Worm (Caenorhabditis elegans) whole organism, L4 larva: Measurements from ENCODE around the gene mpz-6.

Experiments
- D1046.2 ChIP-seq: fragments of 200-800 bp; sonication (Bioruptor generic); IDR thresholded peaks from 2 replicates; pipeline ENCODE4 v1.3.6; 2022; ENCODE audit warnings: missing genetic modification characterization, missing compliant biosample characterization
- Y48G9A.11 ChIP-seq: fragments of 200-800 bp; sonication (Bioruptor generic); IDR thresholded peaks from 2 replicates; pipeline ENCODE4 v1.3.6; 2022; ENCODE audit warnings: missing genetic modification reagents, missing genetic modification characterization, missing compliant biosample characterization
- Y5F2A.4 ChIP-seq: fragments of 200-800 bp; sonication (Bioruptor generic); optimal IDR thresholded peaks from 2 replicates; lab custom pipeline; 2018; ENCODE audit warnings: mild to moderate bottlenecking, missing genetic modification characterization, missing compliant biosample characterization
- ZK337.2 ChIP-seq: fragments of 200-800 bp; sonication (Bioruptor generic); IDR thresholded peaks from 2 replicates; pipeline ENCODE4 v1.3.6; 2022; ENCODE audit warnings: missing genetic modification reagents, missing genetic modification characterization, missing compliant biosample characterization
- ZK546.5 ChIP-seq, 2 experiments: sonication (generic microtip); optimal IDR thresholded peaks; 2 replicates each; lab custom pipeline; 2017; ENCODE audit warnings: missing biosample characterization in 2 of 2, missing genetic modification characterization in 2 of 2
- ceh-20 ChIP-seq: fragments of 200-800 bp; sonication (Bioruptor generic); IDR thresholded peaks from 2 replicates; pipeline ENCODE4 v1.3.6; 2022; ENCODE audit warnings: missing genetic modification reagents, missing genetic modification characterization, missing compliant biosample characterization
- ceh-32 ChIP-seq: sonication (generic microtip); optimal IDR thresholded peaks from 2 replicates; lab custom pipeline; 2016; ENCODE audit warnings: mild to moderate bottlenecking, missing genetic modification characterization, missing compliant biosample characterization; ENCODE audit not compliant: poor library complexity
- ceh-44 ChIP-seq: fragments of 200-800 bp; sonication (Bioruptor generic); IDR thresholded peaks from 2 replicates; pipeline ENCODE4 v1.3.6; 2022; ENCODE audit warnings: missing genetic modification reagents, missing genetic modification characterization, missing compliant biosample characterization
- cey-2 ChIP-seq: sonication (generic microtip); optimal IDR thresholded peaks from 3 replicates; lab custom pipeline; 2017; ENCODE audit warnings: missing genetic modification characterization, mild to moderate bottlenecking, missing compliant biosample characterization, antibody characterized with exemption, borderline replicate concordance; ENCODE audit not compliant: insufficient read depth
- ctbp-1 ChIP-seq: fragments of 200-800 bp; sonication (Bioruptor generic); IDR thresholded peaks from 2 replicates; pipeline ENCODE4 v1.3.6; 2022; ENCODE audit warnings: missing genetic modification reagents, missing genetic modification characterization, missing compliant biosample characterization
- daf-16 ChIP-seq, 3 experiments: sonication (generic microtip); optimal IDR thresholded peaks; 2 replicates each; lab custom pipeline; 2016 to 2017; ENCODE audit warnings: missing genetic modification characterization in 3 of 3, missing genetic modification reagents in 3 of 3, mild to moderate bottlenecking in 2 of 3, missing compliant biosample characterization in 2 of 3, missing biosample characterization in 1 of 3, moderate library complexity in 1 of 3
- daf-19 ChIP-seq: fragments of 200-800 bp; sonication (Bioruptor generic); conservative IDR thresholded peaks from 2 replicates; pipeline ENCODE4 v1.3.6; 2022; ENCODE audit warnings: missing genetic modification characterization, missing compliant biosample characterization
- daf-8 ChIP-seq: fragments of 200-800 bp; sonication (Bioruptor generic); IDR thresholded peaks from 2 replicates; pipeline ENCODE4 v1.3.6; 2022; ENCODE audit warnings: missing genetic modification characterization, missing compliant biosample characterization
- dpl-1 ChIP-seq: fragments of 150-350 bp; optimal IDR thresholded peaks from 2 replicates; lab custom pipeline; 2014; ENCODE audit warnings: missing biosample characterization, missing genetic modification reagents, missing genetic modification characterization
- dve-1 ChIP-seq: sonication (generic microtip); optimal IDR thresholded peaks from 2 replicates; lab custom pipeline; 2017; ENCODE audit warnings: antibody characterized with exemption, mild to moderate bottlenecking, missing genetic modification characterization, missing compliant biosample characterization; ENCODE audit not compliant: insufficient read depth
- egl-27 ChIP-seq: sonication (generic microtip); optimal IDR thresholded peaks from 3 replicates; lab custom pipeline; 2017; ENCODE audit warnings: missing biosample characterization, missing genetic modification reagents, missing genetic modification characterization
- hmg-1.1 ChIP-seq: fragments of 200-800 bp; sonication (Bioruptor generic); IDR thresholded peaks from 2 replicates; pipeline ENCODE4 v1.3.6; 2022; ENCODE audit warnings: missing genetic modification reagents, missing genetic modification characterization, missing compliant biosample characterization
- lin-39 ChIP-seq: fragments of 150-350 bp; optimal IDR thresholded peaks from 2 replicates; lab custom pipeline; 2014; ENCODE audit warnings: missing biosample characterization, missing genetic modification reagents, missing genetic modification characterization
- lsy-2 ChIP-seq, 2 experiments: fragments of 150-350 bp in 1 of 2; sonication (generic microtip) in 1 of 2; optimal IDR thresholded peaks; 2 replicates each; lab custom pipeline; 2014 to 2017; ENCODE audit warnings: missing biosample characterization in 2 of 2, missing genetic modification characterization in 2 of 2
- mdl-1 ChIP-seq, 2 experiments: fragments of 150-350 bp in 1 of 2; sonication (generic microtip) in 1 of 2; optimal IDR thresholded peaks; 2 replicates each; lab custom pipeline; 2014 to 2017; ENCODE audit warnings: missing biosample characterization in 2 of 2, missing genetic modification characterization in 2 of 2
- mdt-29 ChIP-seq: fragments of 200-800 bp; sonication (Bioruptor generic); IDR thresholded peaks from 2 replicates; pipeline ENCODE4 v1.3.6; 2022; ENCODE audit warnings: missing genetic modification reagents, missing genetic modification characterization, missing compliant biosample characterization
- mep-1 ChIP-seq: fragments of 150-350 bp; sonication (generic microtip); optimal IDR thresholded peaks from 3 replicates; lab custom pipeline; 2014; ENCODE audit warnings: missing biosample characterization, missing genetic modification characterization
- mes-2 ChIP-seq: sonication (generic microtip); optimal IDR thresholded peaks from 2 replicates; lab custom pipeline; 2016; ENCODE audit warnings: missing genotype, mild to moderate bottlenecking, missing genetic modification characterization, missing compliant biosample characterization; ENCODE audit not compliant: poor library complexity, severe bottlenecking
- mxl-2 ChIP-seq: fragments of 200-800 bp; sonication (Bioruptor generic); conservative IDR thresholded peaks from 2 replicates; pipeline ENCODE4 v1.3.6; 2022; ENCODE audit warnings: missing genetic modification reagents, missing genetic modification characterization, missing compliant biosample characterization
- mxl-3 ChIP-seq: fragments of 200-800 bp; sonication (Bioruptor generic); optimal IDR thresholded peaks from 2 replicates; lab custom pipeline; 2018; ENCODE audit warnings: mild to moderate bottlenecking, missing genetic modification characterization, missing compliant biosample characterization
- nhr-10 ChIP-seq: fragments of 150-350 bp; optimal IDR thresholded peaks from 2 replicates; lab custom pipeline; 2014; ENCODE audit warnings: missing biosample characterization, missing genetic modification characterization
- nhr-11 ChIP-seq: fragments of 150-350 bp; optimal IDR thresholded peaks from 2 replicates; lab custom pipeline; 2014; ENCODE audit warnings: missing biosample characterization, missing genetic modification characterization
- nhr-111 ChIP-seq: fragments of 200-800 bp; sonication (Bioruptor generic); optimal IDR thresholded peaks from 2 replicates; lab custom pipeline; 2018; ENCODE audit warnings: mild to moderate bottlenecking, missing genetic modification characterization, missing compliant biosample characterization
- nhr-42 ChIP-seq: fragments of 200-800 bp; sonication (Bioruptor generic); IDR thresholded peaks from 2 replicates; pipeline ENCODE4 v1.3.6; 2022; ENCODE audit warnings: missing genetic modification characterization, missing compliant biosample characterization
- nhr-77 ChIP-seq: fragments of 150-350 bp; optimal IDR thresholded peaks from 2 replicates; lab custom pipeline; 2014; ENCODE audit warnings: missing biosample characterization, missing genetic modification characterization
- php-3 ChIP-seq: fragments of 200-800 bp; sonication (Bioruptor generic); IDR thresholded peaks from 2 replicates; pipeline ENCODE4 v1.3.6; 2022; ENCODE audit warnings: missing genetic modification reagents, missing genetic modification characterization, missing compliant biosample characterization
- pqm-1 ChIP-seq: sonication (generic microtip); optimal IDR thresholded peaks from 2 replicates; lab custom pipeline; 2017; ENCODE audit warnings: missing biosample characterization, missing genetic modification characterization
- saeg-2 ChIP-seq: fragments of 200-800 bp; sonication (Bioruptor generic); IDR thresholded peaks from 2 replicates; pipeline ENCODE4 v1.3.6; 2022; ENCODE audit warnings: missing genetic modification reagents, missing genetic modification characterization, missing compliant biosample characterization
- snpc-4 ChIP-seq: fragments of 150-350 bp; optimal IDR thresholded peaks from 2 replicates; lab custom pipeline; 2014; ENCODE audit warnings: missing biosample characterization, missing genetic modification characterization
- tag-97 ChIP-seq: fragments of 200-800 bp; sonication (Bioruptor generic); IDR thresholded peaks from 2 replicates; pipeline ENCODE4 v1.3.6; 2022; ENCODE audit warnings: missing genetic modification characterization, missing compliant biosample characterization
- tra-1 ChIP-seq: fragments of 200-800 bp; sonication (Bioruptor generic); IDR thresholded peaks from 2 replicates; pipeline ENCODE4 v1.3.6; 2022; ENCODE audit warnings: missing genetic modification reagents, missing genetic modification characterization, missing compliant biosample characterization
- zag-1 ChIP-seq: fragments of 150-350 bp; optimal IDR thresholded peaks from 2 replicates; lab custom pipeline; 2014; ENCODE audit warnings: missing biosample characterization, missing genetic modification characterization
- zfp-2 ChIP-seq: sonication (generic microtip); optimal IDR thresholded peaks from 2 replicates; lab custom pipeline; 2016; ENCODE audit warnings: mild to moderate bottlenecking, missing genetic modification characterization, missing compliant biosample characterization

The mpz-6 gene

ce11 chrII:9397496-9397895 lies 9.4 kb downstream of the mpz-6 start, which contains the start of gene Y51B9A.9:
Gene Y51B9A.9, minus strand, starts transcription at chrII:9397596.
- TF ChIP-seq nhr-42 (GFP tag; lab: Robert Waterston, UW): no peak
- no peak for TF ChIP-seq daf-16 (GFP tag; optimal IDR thresholded peaks at IDR 0.05; lab: Kevin White, UChicago)
- peak; percentile 68 for TF ChIP-seq daf-16 (tag; optimal IDR thresholded peaks at IDR 0.05; lab: Kevin White, UChicago)
- no peak for TF ChIP-seq mdt-29 (GFP tag; lab: Robert Waterston, UW)
- no peak for TF ChIP-seq mdl-1 (tag; optimal IDR thresholded peaks at IDR 0.05; lab: Kevin White, UChicago)
- TF ChIP-seq D1046.2: no peak
- TF ChIP-seq zag-1 (tag; lab: Kevin White, UChicago): no peak
- no peak for TF ChIP-seq nhr-10 (tag; lab: Kevin White, UChicago)
- no peak for TF ChIP-seq lsy-2 (tag; optimal IDR thresholded peaks at IDR 0.05; lab: Kevin White, UChicago)
- no peak for TF ChIP-seq nhr-111 (GFP tag; lab: Kevin White, UChicago)
- no peak for TF ChIP-seq tra-1 (GFP tag; lab: Robert Waterston, UW)
- no peak for TF ChIP-seq ZK546.5 (tag; optimal IDR thresholded peaks at IDR 0.05; lab: Kevin White, UChicago)
- peak; percentile 47 for TF ChIP-seq pqm-1 (tag; lab: Kevin White, UChicago)
- TF ChIP-seq ctbp-1: no peak
- TF ChIP-seq, all 104 proteins: peak for 2

ce11 chrII:9392724-9393123 lies 14.2 kb downstream of the mpz-6 start, which contains the start of gene lido-17:
Gene lido-17, minus strand, starts transcription at chrII:9392824.
- TF ChIP-seq mxl-3 (GFP tag; lab: Kevin White, UChicago) (no peak), daf-19 (GFP tag; lab: Robert Waterston, UW) (no peak)
- TF ChIP-seq, all 104 proteins: peak for 0

- TF ChIP-seq dve-1 (no peak), tag-97 (GFP tag; lab: Robert Waterston, UW) (no peak), mxl-2 (GFP tag; lab: Robert Waterston, UW) (no peak), nhr-77 (no peak), mep-1 (no peak)
Observed at ce11 chrII:9385241-9385640, 21.7 kb downstream of the mpz-6 start, which contains the start of gene C06C3.7. Gene C06C3.7, plus strand, starts transcription at chrII:9385541.

DNA sequence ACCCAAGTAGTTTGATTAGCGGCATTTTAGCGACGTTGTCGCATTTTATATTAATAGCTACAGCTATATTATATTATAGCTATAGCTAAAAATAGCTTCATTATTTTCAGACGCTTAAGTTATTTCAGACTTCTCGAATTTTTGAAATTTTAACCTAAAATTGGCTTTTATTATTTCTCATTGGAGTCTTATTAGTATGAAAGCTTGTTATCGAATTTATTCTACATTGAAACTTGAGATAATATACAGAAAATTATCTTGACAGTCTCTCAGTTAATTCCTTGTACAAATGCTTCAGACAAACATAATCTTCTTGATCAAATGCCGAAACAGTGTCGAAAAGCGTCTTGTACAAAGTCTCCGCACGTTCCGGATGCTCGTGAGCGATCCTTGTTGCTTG lies 27.1 kb downstream of the mpz-6 start, which contains the start of gene srh-48:
Gene srh-48 (plus strand): TSS at position 301 of the 400 bp plus-strand sequence.
- TF ChIP-seq zfp-2 (tag; lab: Kevin White, UChicago) (no peak), nhr-77 (no peak), cey-2 (tag; lab: Kevin White, UChicago) (no peak), lin-39 (tag; lab: Kevin White, UChicago) (no peak), nhr-10 (tag; lab: Kevin White, UChicago) (no peak), mdt-29 (GFP tag; lab: Robert Waterston, UW) (no peak), egl-27 (no peak), ceh-44 (GFP tag; lab: Robert Waterston, UW) (no peak), dpl-1 (GFP tag; lab: Kevin White, UChicago) (no peak), mxl-2 (GFP tag; lab: Robert Waterston, UW) (no peak), nhr-11 (tag; lab: Kevin White, UChicago) (no peak)
- TF ChIP-seq, all 104 proteins: peak for 0

- no peak for TF ChIP-seq php-3 (GFP tag; lab: Robert Waterston, UW)
- peak; percentile 26 for TF ChIP-seq pqm-1 (tag; lab: Kevin White, UChicago)
- no peak for TF ChIP-seq Y48G9A.11 (GFP tag; lab: Robert Waterston, UW)
- no peak for TF ChIP-seq saeg-2 (GFP tag; lab: Robert Waterston, UW)
- TF ChIP-seq Y5F2A.4: no peak
- no peak for TF ChIP-seq daf-8
- no peak for TF ChIP-seq ceh-20 (GFP tag; lab: Robert Waterston, UW)
- no peak for TF ChIP-seq dve-1
- no peak for TF ChIP-seq mes-2 (tag; lab: Kevin White, UChicago)
- TF ChIP-seq hmg-1.1: no peak
- TF ChIP-seq ZK337.2: no peak
- TF ChIP-seq snpc-4 (tag; lab: Kevin White, UChicago): no peak
- no peak for TF ChIP-seq ceh-32 (tag; lab: Kevin White, UChicago)
- TF ChIP-seq daf-16 (GFP tag; optimal IDR thresholded peaks at IDR 0.05; lab: Kevin White, UChicago): no peak
- TF ChIP-seq daf-16 (tag; optimal IDR thresholded peaks at IDR 0.05; lab: Kevin White, UChicago): peak; percentile 72
- TF ChIP-seq nhr-111 (GFP tag; lab: Kevin White, UChicago): no peak
- TF ChIP-seq, all 104 proteins: peak for 2
Observed at ce11 chrII:9378174-9378573, 28.7 kb downstream of the mpz-6 start.
